Worm (Caenorhabditis elegans) whole organism, L2 larva: ENCODE measurements around the gene clec-205.

Source experiments
- ZK546.5 ChIP-seq: sonication (generic microtip); optimal IDR thresholded peaks from 2 replicates; lab custom pipeline; 2017; ENCODE audit warnings: missing biosample characterization, missing genetic modification characterization
- blmp-1 ChIP-seq: sonication (generic microtip); optimal IDR thresholded peaks from 2 replicates; lab custom pipeline; 2017; ENCODE audit warnings: missing genetic modification characterization, mild to moderate bottlenecking, missing compliant biosample characterization, antibody characterized with exemption, moderate library complexity; ENCODE audit not compliant: insufficient read depth
- ceh-82 ChIP-seq: fragments of 150-350 bp; optimal IDR thresholded peaks from 2 replicates; lab custom pipeline; 2014; ENCODE audit warnings: missing biosample characterization, missing genetic modification characterization
- crh-2 ChIP-seq: sonication (generic microtip); optimal IDR thresholded peaks from 2 replicates; lab custom pipeline; 2017; ENCODE audit warnings: missing biosample characterization, missing genetic modification characterization
- dmd-4 ChIP-seq: sonication (generic microtip); optimal IDR thresholded peaks from 2 replicates; lab custom pipeline; 2017; ENCODE audit warnings: missing biosample characterization, missing genetic modification characterization
- elt-3 ChIP-seq: sonication (generic microtip); optimal IDR thresholded peaks from 2 replicates; lab custom pipeline; 2017; ENCODE audit warnings: missing biosample characterization, missing genetic modification characterization
- lsy-2 ChIP-seq, 2 experiments: fragments of 150-350 bp in 1 of 2; sonication (generic microtip) in 1 of 2; optimal IDR thresholded peaks; 2 replicates each; lab custom pipeline; 2014 to 2017; ENCODE audit warnings: missing biosample characterization in 2 of 2, missing genetic modification characterization in 2 of 2
- mdl-1 ChIP-seq, 2 experiments: fragments of 150-350 bp in 1 of 2; sonication (generic microtip) in 1 of 2; optimal IDR thresholded peaks; 2 replicates each; lab custom pipeline; 2017; ENCODE audit warnings: missing biosample characterization in 2 of 2, missing genetic modification characterization in 2 of 2
- nhr-6 ChIP-seq: fragments of 150-350 bp; optimal IDR thresholded peaks from 2 replicates; lab custom pipeline; 2014; ENCODE audit warnings: missing biosample characterization, missing genetic modification characterization
- sma-9 ChIP-seq, 2 experiments: fragments of 150-350 bp in 1 of 2; sonication (generic microtip) in 1 of 2; optimal IDR thresholded peaks; 2 replicates each; lab custom pipeline; 2014 to 2016; ENCODE audit warnings: missing genetic modification characterization in 2 of 2, mild to moderate bottlenecking in 1 of 2, missing biosample characterization in 1 of 2, missing compliant biosample characterization in 1 of 2, missing genetic modification reagents in 1 of 2, moderate library complexity in 1 of 2
- snpc-4 ChIP-seq: fragments of 150-350 bp; optimal IDR thresholded peaks from 2 replicates; lab custom pipeline; 2014; ENCODE audit warnings: missing biosample characterization, missing genetic modification characterization
- unc-62 ChIP-seq: fragments of 150-350 bp; optimal IDR thresholded peaks from 2 replicates; lab custom pipeline; 2014; ENCODE audit warnings: missing biosample characterization, missing genetic modification reagents, missing genetic modification characterization
- ztf-11 ChIP-seq: sonication (generic microtip); optimal IDR thresholded peaks from 2 replicates; lab custom pipeline; 2017; ENCODE audit warnings: missing biosample characterization, missing genetic modification characterization

DNA sequence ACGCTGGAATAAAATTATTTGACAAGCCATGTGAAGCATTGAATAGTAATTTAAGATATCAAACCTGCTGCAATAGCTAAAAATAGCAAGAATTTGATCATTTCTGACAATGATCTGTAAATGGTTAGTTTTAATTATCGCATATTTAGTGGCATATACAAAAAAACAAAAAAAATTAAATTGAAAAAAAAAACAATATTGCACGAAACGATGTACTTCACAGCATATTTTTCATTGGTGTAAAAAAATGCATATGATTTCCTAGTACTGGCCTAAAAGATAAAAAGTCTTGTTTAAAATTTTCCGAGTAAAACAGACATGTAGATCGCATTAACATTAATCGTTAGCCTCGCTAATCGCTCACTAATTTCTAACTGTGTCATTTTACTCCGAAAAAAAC lies 11.6 kb upstream of the clec-205 start, which contains the start of gene ZK697.8:
- TF ChIP-seq sma-9 (GFP tag; optimal IDR thresholded peaks at IDR 0.05; lab: Kevin White, UChicago) (no peak), sma-9 (tag; optimal IDR thresholded peaks at IDR 0.05; lab: Kevin White, UChicago) (no peak), ztf-11 (no peak), lsy-2 (tag; optimal IDR thresholded peaks at IDR 0.05; lab: Kevin White, UChicago) (no peak), dmd-4 (tag; lab: Kevin White, UChicago) (no peak), unc-62 (GFP tag; lab: Kevin White, UChicago) (no peak), ceh-82 (no peak), blmp-1 (no peak), elt-3 (no peak), nhr-6 (tag; lab: Kevin White, UChicago) (no peak), ZK546.5 (tag; lab: Kevin White, UChicago) (no peak), snpc-4 (tag; lab: Kevin White, UChicago) (no peak), crh-2 (no peak), mdl-1 (tag; optimal IDR thresholded peaks at IDR 0.05; lab: Kevin White, UChicago) (no peak)
